Fruit fly (Drosophila melanogaster) whole organism, embryonic: ENCODE results near the gene CG8236.

Source experiments
- Adf1 ChIP-seq: fragments of 200-800 bp; sonication (Bioruptor generic); IDR thresholded peaks from 2 replicates; pipeline ENCODE4 v1.3.6; 2022; ENCODE audit warnings: missing biosample characterization, missing genetic modification characterization
- Aef1 ChIP-seq: fragments of 200-800 bp; sonication (Bioruptor generic); IDR thresholded peaks from 3 replicates; pipeline ENCODE4 v1.3.6; 2022; ENCODE audit warnings: missing biosample characterization, missing genetic modification characterization
- B-H1 ChIP-seq: fragments of 200-800 bp; sonication (Bioruptor generic); IDR thresholded peaks from 3 replicates; pipeline ENCODE4 v1.3.6; 2022; ENCODE audit warnings: missing biosample characterization, missing genetic modification characterization
- CG10274 ChIP-seq: fragments of 200-800 bp; sonication (Bioruptor generic); optimal IDR thresholded peaks from 3 replicates; lab custom pipeline; 2017; ENCODE audit warnings: missing biosample characterization, mild to moderate bottlenecking, missing genetic modification characterization
- CG10565 ChIP-seq: fragments of 200-800 bp; sonication (Bioruptor generic); optimal IDR thresholded peaks from 3 replicates; lab custom pipeline; 2016; ENCODE audit warnings: missing biosample characterization, mild to moderate bottlenecking, missing genetic modification characterization
- CG10654 ChIP-seq: fragments of 200-800 bp; sonication (Bioruptor generic); optimal IDR thresholded peaks from 2 replicates; lab custom pipeline; 2016; ENCODE audit warnings: missing biosample characterization, missing genetic modification characterization
- CG12236 ChIP-seq: fragments of 200-800 bp; sonication (Bioruptor generic); optimal IDR thresholded peaks from 2 replicates; lab custom pipeline; 2016; ENCODE audit warnings: missing biosample characterization, missing genetic modification characterization
- CG15514 ChIP-seq: fragments of 200-800 bp; sonication (Bioruptor generic); optimal IDR thresholded peaks from 3 replicates; lab custom pipeline; 2017; ENCODE audit warnings: missing biosample characterization, missing genetic modification characterization, mild to moderate bottlenecking, moderate library complexity, missing genetic modification reagents
- CG1647 ChIP-seq: fragments of 200-800 bp; sonication (Bioruptor generic); optimal IDR thresholded peaks from 3 replicates; lab custom pipeline; 2016; ENCODE audit warnings: missing biosample characterization, missing genetic modification characterization
- CG16779 ChIP-seq: fragments of 200-800 bp; sonication (Bioruptor generic); IDR thresholded peaks from 2 replicates; pipeline ENCODE4 v1.3.6; 2022; ENCODE audit warnings: missing biosample characterization, missing genetic modification characterization
- CG17328 ChIP-seq: fragments of 200-800 bp; sonication (Bioruptor generic); IDR thresholded peaks from 2 replicates; pipeline ENCODE4 v1.3.6; 2022; ENCODE audit warnings: missing biosample characterization, missing genetic modification characterization
- CG1792 ChIP-seq: fragments of 200-800 bp; sonication (Bioruptor generic); optimal IDR thresholded peaks from 2 replicates; lab custom pipeline; 2016; ENCODE audit warnings: missing biosample characterization, missing genetic modification characterization
- CG2120 ChIP-seq: fragments of 200-800 bp; sonication (Bioruptor generic); optimal IDR thresholded peaks from 3 replicates; lab custom pipeline; 2016; ENCODE audit warnings: missing biosample characterization, missing genetic modification characterization
- CG43689 ChIP-seq: fragments of 200-800 bp; sonication (Bioruptor generic); IDR thresholded peaks from 2 replicates; pipeline ENCODE4 v1.3.6; 2022; ENCODE audit warnings: missing biosample characterization, missing genetic modification characterization
- CG4820 ChIP-seq: fragments of 200-800 bp; sonication (Bioruptor generic); optimal IDR thresholded peaks from 3 replicates; lab custom pipeline; 2016; ENCODE audit warnings: missing biosample characterization, missing genetic modification characterization
- CG6854 ChIP-seq: fragments of 200-800 bp; sonication (Bioruptor generic); optimal IDR thresholded peaks from 3 replicates; lab custom pipeline; 2017; ENCODE audit warnings: missing biosample characterization, mild to moderate bottlenecking, missing genetic modification characterization
- CG7928 ChIP-seq: fragments of 200-800 bp; sonication (Bioruptor generic); optimal IDR thresholded peaks from 2 replicates; lab custom pipeline; 2017; ENCODE audit warnings: missing biosample characterization, mild to moderate bottlenecking, missing genetic modification characterization
- CG8478 ChIP-seq: fragments of >200 bp; optimal IDR thresholded peaks from 2 replicates; lab custom pipeline; 2018
- CG9437 ChIP-seq: fragments of 200-800 bp; sonication (Bioruptor generic); optimal IDR thresholded peaks from 2 replicates; lab custom pipeline; 2018; ENCODE audit warnings: missing biosample characterization, mild to moderate bottlenecking, missing genetic modification characterization
- CHES-1-like ChIP-seq: fragments of 200-800 bp; sonication (Bioruptor generic); optimal IDR thresholded peaks from 2 replicates; lab custom pipeline; 2016; ENCODE audit warnings: missing biosample characterization, missing genetic modification characterization
- CrebB ChIP-seq: fragments of 200-800 bp; sonication (Bioruptor generic); optimal IDR thresholded peaks from 3 replicates; lab custom pipeline; 2018; ENCODE audit warnings: missing biosample characterization, mild to moderate bottlenecking, missing genetic modification characterization
- H2.0 ChIP-seq: fragments of 200-800 bp; sonication (Bioruptor generic); IDR thresholded peaks from 2 replicates; pipeline ENCODE4 v1.3.6; 2022; ENCODE audit warnings: missing biosample characterization, missing genetic modification characterization
- HHEX ChIP-seq: fragments of 200-800 bp; sonication (Bioruptor generic); optimal IDR thresholded peaks from 3 replicates; lab custom pipeline; 2017; ENCODE audit warnings: missing biosample characterization, mild to moderate bottlenecking, missing genetic modification characterization, missing genetic modification reagents
- HLH3B ChIP-seq: fragments of 200-800 bp; sonication (Bioruptor generic); IDR thresholded peaks from 2 replicates; pipeline ENCODE4 v1.3.6; 2022; ENCODE audit warnings: missing biosample characterization, missing genetic modification characterization
- HLHmδ ChIP-seq: fragments of 200-800 bp; sonication (Bioruptor generic); optimal IDR thresholded peaks from 2 replicates; lab custom pipeline; 2018; ENCODE audit warnings: missing biosample characterization, mild to moderate bottlenecking, missing genetic modification characterization, moderate library complexity
- Hey ChIP-seq: fragments of 200-800 bp; sonication (Bioruptor generic); optimal IDR thresholded peaks from 3 replicates; lab custom pipeline; 2018; ENCODE audit warnings: missing biosample characterization, mild to moderate bottlenecking, missing genetic modification characterization
- Hmr ChIP-seq: fragments of 200-800 bp; sonication (Bioruptor generic); optimal IDR thresholded peaks from 3 replicates; lab custom pipeline; 2017; ENCODE audit warnings: mild to moderate bottlenecking, missing biosample characterization, missing genetic modification reagents, missing genetic modification characterization
- Hsf ChIP-seq: fragments of 200-800 bp; sonication (Bioruptor generic); optimal IDR thresholded peaks from 3 replicates; lab custom pipeline; 2016; ENCODE audit warnings: missing biosample characterization, missing genetic modification characterization
- Lim3 ChIP-seq: fragments of 200-800 bp; sonication (Bioruptor generic); IDR thresholded peaks from 2 replicates; pipeline ENCODE4 v1.3.6; 2022; ENCODE audit warnings: missing biosample characterization, missing genetic modification characterization
- MESR4 ChIP-seq: fragments of 200-800 bp; sonication (Bioruptor generic); optimal IDR thresholded peaks from 2 replicates; lab custom pipeline; 2018; ENCODE audit warnings: missing biosample characterization, mild to moderate bottlenecking, missing genetic modification characterization, moderate library complexity
- Mes4 ChIP-seq: fragments of 200-800 bp; sonication (Bioruptor generic); optimal IDR thresholded peaks from 2 replicates; lab custom pipeline; 2016; ENCODE audit warnings: missing biosample characterization, missing genetic modification characterization
- NFAT ChIP-seq: fragments of 200-800 bp; sonication (Bioruptor generic); IDR thresholded peaks from 2 replicates; pipeline ENCODE4 v1.3.6; 2022; ENCODE audit warnings: missing biosample characterization, missing genetic modification characterization
- Neu2 ChIP-seq: fragments of 200-800 bp; sonication (Bioruptor generic); optimal IDR thresholded peaks from 3 replicates; lab custom pipeline; 2016; ENCODE audit warnings: missing biosample characterization, missing genetic modification characterization, borderline replicate concordance
- NfI ChIP-seq: fragments of 200-800 bp; sonication (Bioruptor generic); optimal IDR thresholded peaks from 3 replicates; lab custom pipeline; 2018; ENCODE audit warnings: missing biosample characterization, mild to moderate bottlenecking, missing genetic modification characterization, moderate library complexity
- Scr ChIP-seq: fragments of 200-800 bp; sonication (Bioruptor generic); IDR thresholded peaks from 2 replicates; pipeline ENCODE4 v1.3.6; 2022; ENCODE audit warnings: missing biosample characterization, missing genetic modification characterization; ENCODE audit not compliant: partially characterized antibody
- Sox102F ChIP-seq: fragments of 200-800 bp; sonication (Bioruptor generic); optimal IDR thresholded peaks from 2 replicates; lab custom pipeline; 2018; ENCODE audit warnings: missing biosample characterization, mild to moderate bottlenecking, missing genetic modification characterization, moderate library complexity
- Tbp ChIP-seq: fragments of >200 bp; optimal IDR thresholded peaks from 2 replicates; lab custom pipeline; 2018; ENCODE audit warnings: missing biosample characterization, missing genetic modification characterization
- bsh ChIP-seq, 2 experiments: fragments of 200-800 bp; sonication (Bioruptor generic); optimal IDR thresholded peaks; 2 replicates each; lab custom pipeline; 2017 to 2018; ENCODE audit warnings: mild to moderate bottlenecking in 2 of 2, missing biosample characterization in 2 of 2, missing genetic modification characterization in 2 of 2, moderate library complexity in 1 of 2
- da ChIP-seq: fragments of 200-800 bp; sonication (Bioruptor generic); optimal IDR thresholded peaks from 2 replicates; lab custom pipeline; 2016; ENCODE audit warnings: missing biosample characterization, missing genetic modification characterization
- dati ChIP-seq: fragments of 200-800 bp; sonication (Bioruptor generic); IDR thresholded peaks from 2 replicates; pipeline ENCODE4 v1.3.6; 2022; ENCODE audit warnings: missing biosample characterization, missing genetic modification characterization
- dm ChIP-seq: fragments of 200-800 bp; sonication (Bioruptor generic); optimal IDR thresholded peaks from 3 replicates; lab custom pipeline; 2016; ENCODE audit warnings: missing biosample characterization, missing genetic modification characterization
- her ChIP-seq: fragments of 200-800 bp; sonication (Bioruptor generic); optimal IDR thresholded peaks from 2 replicates; lab custom pipeline; 2016; ENCODE audit warnings: missing biosample characterization, missing genetic modification characterization
- phol ChIP-seq: fragments of 200-800 bp; sonication (Bioruptor generic); optimal IDR thresholded peaks from 3 replicates; lab custom pipeline; 2018; ENCODE audit warnings: missing biosample characterization, mild to moderate bottlenecking, missing genetic modification characterization, moderate library complexity
- prd ChIP-seq, 3 experiments: fragments of >200 bp in 2 of 3; fragments of 200-800 bp in 1 of 3; sonication (Bioruptor generic) in 1 of 3; optimal IDR thresholded peaks in 2 of 3; IDR thresholded peaks in 1 of 3; 2 replicates in 2 of 3; 3 replicates in 1 of 3; pipeline versions ENCODE4 v1.3.6 to Lab custom; 2017 to 2022; ENCODE audit warnings: missing biosample characterization in 1 of 3, missing genetic modification characterization in 1 of 3
- psq ChIP-seq: fragments of 200-800 bp; sonication (Bioruptor generic); optimal IDR thresholded peaks from 2 replicates; lab custom pipeline; 2017; ENCODE audit warnings: missing biosample characterization, missing genetic modification characterization
- sens-2 ChIP-seq: fragments of 200-800 bp; sonication (Bioruptor generic); IDR thresholded peaks from 2 replicates; pipeline ENCODE4 v1.3.6; 2022; ENCODE audit warnings: missing biosample characterization, missing genetic modification characterization
- sima ChIP-seq: fragments of 200-800 bp; sonication (Bioruptor generic); optimal IDR thresholded peaks from 2 replicates; lab custom pipeline; 2016; ENCODE audit warnings: missing biosample characterization, missing genetic modification characterization
- vvl ChIP-seq: fragments of 200-800 bp; sonication (Bioruptor generic); IDR thresholded peaks from 2 replicates; pipeline ENCODE4 v1.3.6; 2022; ENCODE audit warnings: missing biosample characterization, missing genetic modification characterization
- zen ChIP-seq: fragments of 200-800 bp; sonication (Bioruptor generic); optimal IDR thresholded peaks from 3 replicates; lab custom pipeline; 2018; ENCODE audit warnings: missing biosample characterization, mild to moderate bottlenecking, missing genetic modification characterization, moderate library complexity

Gene CG8236

dm6 chr3R:8810397-8811184 lies 41.4 kb downstream of the CG8236 start (continued):
- TF ChIP-seq H2.0 = peak; percentile 36; the same call in 1 of the 2 replicates
- peak; percentile 57; the same call in 1 of the 2 replicates for TF ChIP-seq dati (GFP tag; lab: Robert Waterston, UW)
- peak; percentile 32 for TF ChIP-seq zen (tag; lab: Kevin White, UChicago)
- peak; percentile 52 for TF ChIP-seq sens-2 (GFP tag; lab: Robert Waterston, UW)
- peak; percentile 82 for TF ChIP-seq Mes4 (GFP tag; lab: Kevin White, UChicago)
- peak; percentile 30 for TF ChIP-seq CG10274 (GFP tag; lab: Kevin White, UChicago)
- peak; percentile 82 for TF ChIP-seq CG6854 (GFP tag; lab: Kevin White, UChicago)
- peak; percentile 59 for TF ChIP-seq dm (GFP tag; lab: Kevin White, UChicago)
- peak; percentile 47 for TF ChIP-seq B-H1 (GFP tag; lab: Robert Waterston, UW)
- TF ChIP-seq CG10654 (GFP tag; lab: Kevin White, UChicago) = peak; percentile 75
- peak; percentile 97 for TF ChIP-seq Hey
- peak; percentile 85 for TF ChIP-seq CG15514
- TF ChIP-seq CG8478 = no peak
- TF ChIP-seq CHES-1-like (GFP tag; lab: Kevin White, UChicago) = peak; percentile 67
- TF ChIP-seq CG12236 (GFP tag; lab: Kevin White, UChicago) = peak; percentile 88
- TF ChIP-seq Aef1 (GFP tag; lab: Robert Waterston, UW) = no peak
- TF ChIP-seq CG1792 (GFP tag; lab: Kevin White, UChicago) = peak; percentile 87
- TF ChIP-seq CG43689 (GFP tag; lab: Robert Waterston, UW) = no peak
- TF ChIP-seq phol (tag; lab: Kevin White, UChicago) = peak; percentile 29
- TF ChIP-seq CG7928 (GFP tag; lab: Kevin White, UChicago) = peak; percentile 48
- TF ChIP-seq MESR4 = peak; percentile 36
- no peak for TF ChIP-seq Scr (GFP tag; lab: Robert Waterston, UW)
- peak; percentile 96 for TF ChIP-seq HLHmδ
- peak; percentile 79 for TF ChIP-seq CG17328
- no peak for TF ChIP-seq sima (GFP tag; lab: Kevin White, UChicago)
- TF ChIP-seq CG2120 (GFP tag; lab: Kevin White, UChicago) = peak; percentile 64
- TF ChIP-seq Tbp = no peak
- TF ChIP-seq Hmr = peak; percentile 94
- peak; percentile 97 for TF ChIP-seq CrebB
- TF ChIP-seq psq (GFP tag; lab: Kevin White, UChicago) = peak; percentile 71
- TF ChIP-seq vvl (GFP tag; lab: Robert Waterston, UW) = peak; percentile 46
- peak; percentile 74 for TF ChIP-seq da (GFP tag; lab: Kevin White, UChicago)
- TF ChIP-seq HHEX (GFP tag; lab: Kevin White, UChicago) = peak; percentile 93
- TF ChIP-seq Lim3 (GFP tag; lab: Robert Waterston, UW) = no peak; the same call in 1 of the 2 replicates
- TF ChIP-seq NfI = peak; percentile 79
- TF ChIP-seq bsh (GFP tag; optimal IDR thresholded peaks at IDR 0.05; lab: Kevin White, UChicago) = peak in 1 of 2 experiments; percentile 88
- TF ChIP-seq HLH3B (GFP tag; lab: Robert Waterston, UW) = peak; percentile 74; the same call in 1 of the 2 replicates
- TF ChIP-seq CG1647 = peak; percentile 73
- no peak for TF ChIP-seq CG10565 (GFP tag; lab: Kevin White, UChicago)
- TF ChIP-seq Sox102F (GFP tag; lab: Kevin White, UChicago) = peak; percentile 66
- TF ChIP-seq prd (optimal IDR thresholded peaks at IDR 0.05; lab: Kevin White, UChicago) = no peak
- TF ChIP-seq prd (GFP tag; IDR thresholded peaks at IDR 0.05; lab: Robert Waterston, UW) = peak; percentile 51; the same call in 2 of the 3 replicates
- peak; percentile 78 for TF ChIP-seq her
- TF ChIP-seq NFAT = peak; percentile 47
- peak; percentile 59; the same call in 1 of the 2 replicates for TF ChIP-seq Adf1 (GFP tag; lab: Robert Waterston, UW)
- TF ChIP-seq CG9437 (GFP tag; lab: Kevin White, UChicago) = peak; percentile 34
- no peak for TF ChIP-seq Neu2 (GFP tag; lab: Kevin White, UChicago)
- peak; percentile 27 for TF ChIP-seq Hsf (GFP tag; lab: Kevin White, UChicago)
- peak; percentile 50 for TF ChIP-seq CG4820
- peak; percentile 81 for TF ChIP-seq CG16779 (GFP tag; lab: Robert Waterston, UW)
